Fruit fly (Drosophila melanogaster) ovary, adult (tissue): ENCODE data around the gene CG33340.

Source experiments
- CG17801 ChIP-seq: fragments of 200-800 bp; optimal IDR thresholded peaks from 2 replicates; lab custom pipeline; 2019; ENCODE audit warnings: missing biosample characterization, mild to moderate bottlenecking, missing genetic modification characterization, moderate library complexity; ENCODE audit not compliant: partially characterized antibody

CG33340 gene

dm6 chr3R:24362838-24363237 is at the start of gene CG33340:
TSS of gene CG33340 (plus strand) at chr3R:24363138.
- TF ChIP-seq CG17801 (GFP tag; lab: Kevin White, UChicago): no peak

- TF ChIP-seq CG17801 (GFP tag; lab: Kevin White, UChicago): peak; percentile 17
These were observed 44.5 kb upstream of the CG33340 start, which contains the start of the genes Nab2 and BRWD3 for dm6 chr3R:24318217-24319082. TSS of gene Nab2 (minus strand) at chr3R:24318419. TSS of gene BRWD3 (plus strand) at chr3R:24319000.

dm6 chr3R:24319083-24319381 is 43.9 kb upstream of the CG33340 start:
- TF ChIP-seq CG17801 (GFP tag; lab: Kevin White, UChicago): no peak

dm6 chr3R:24319632-24320341 is 43.2 kb upstream of the CG33340 start:
- no peak for TF ChIP-seq CG17801 (GFP tag; lab: Kevin White, UChicago)

dm6 chr3R:24320342-24320711 is 42.6 kb upstream of the CG33340 start:
- peak; percentile 8 for TF ChIP-seq CG17801 (GFP tag; lab: Kevin White, UChicago)

- no peak for TF ChIP-seq CG17801 (GFP tag; lab: Kevin White, UChicago)
These were observed 29.6 kb upstream of the CG33340 start, which contains the start of the genes Rrp5 and Dis3 for dm6 chr3R:24333182-24333808. TSS of gene Rrp5 (minus strand) at chr3R:24333316. TSS of gene Dis3 (plus strand) at chr3R:24333433.

dm6 chr3R:24336622-24337021 is 26.3 kb upstream of the CG33340 start, which contains the start of gene CG6432:
TSS of gene CG6432 (plus strand) at chr3R:24336922.
- TF ChIP-seq CG17801 (GFP tag; lab: Kevin White, UChicago): no peak

- TF ChIP-seq CG17801 (GFP tag; lab: Kevin White, UChicago): no peak
These were observed 21.7 kb upstream of the CG33340 start, which contains the start of gene Ms for dm6 chr3R:24341251-24341650. TSS of gene Ms (plus strand) at chr3R:24341551.

dm6 chr3R:24348420-24349190 is 14.3 kb upstream of the CG33340 start, which contains the start of the genes CG5746 and CG6454:
TSS of gene CG5746 (minus strand) at chr3R:24348791.
TSS of gene CG6454 (plus strand) at chr3R:24349182.
- peak; percentile 28 for TF ChIP-seq CG17801 (GFP tag; lab: Kevin White, UChicago)

dm6 chr3R:24353448-24353847 is 9.5 kb upstream of the CG33340 start:
- TF ChIP-seq CG17801 (GFP tag; lab: Kevin White, UChicago): no peak

- TF ChIP-seq CG17801 (GFP tag; lab: Kevin White, UChicago): no peak
These were observed 5.2 kb upstream of the CG33340 start, which contains the start of gene Golgin84 for dm6 chr3R:24357698-24358097. TSS of gene Golgin84 (minus strand) at chr3R:24357938.

- no peak for TF ChIP-seq CG17801 (GFP tag; lab: Kevin White, UChicago)
These were observed 3.0 kb upstream of the CG33340 start, which contains the start of gene CG18528 for dm6 chr3R:24359957-24360356. TSS of gene CG18528 (minus strand) at chr3R:24360144.

dm6 chr3R:24361583-24361982 is 1.4 kb upstream of the CG33340 start, which contains the start of the genes CG5762 and CG33339:
TSS of gene CG5762 (minus strand) at chr3R:24361683.
TSS of gene CG33339 (plus strand) at chr3R:24361847.
- TF ChIP-seq CG17801 (GFP tag; lab: Kevin White, UChicago): no peak
